Fruit fly (Drosophila melanogaster) whole organism, embryonic: ENCODE measurements around the gene Hpd.

ENCODE experiments used
- CG10979 ChIP-seq: fragments of 200-800 bp; sonication (Bioruptor generic); optimal IDR thresholded peaks from 2 replicates; lab custom pipeline; 2018; ENCODE audit warnings: missing biosample characterization, mild to moderate bottlenecking, missing genetic modification characterization, moderate library complexity
- CG11247 ChIP-seq: fragments of 200-800 bp; sonication (Bioruptor generic); IDR thresholded peaks from 2 replicates; pipeline ENCODE4 v1.3.6; 2022; ENCODE audit warnings: missing biosample characterization, missing genetic modification characterization
- CG11723 ChIP-seq: fragments of 200-800 bp; sonication (Bioruptor generic); optimal IDR thresholded peaks from 2 replicates; lab custom pipeline; 2017; ENCODE audit warnings: missing biosample characterization, mild to moderate bottlenecking, missing genetic modification characterization
- CG12071 ChIP-seq: fragments of 200-800 bp; sonication (Bioruptor generic); optimal IDR thresholded peaks from 3 replicates; lab custom pipeline; 2018; ENCODE audit warnings: missing biosample characterization, mild to moderate bottlenecking, missing genetic modification characterization
- CG13287 ChIP-seq: fragments of 200-800 bp; sonication (Bioruptor generic); IDR thresholded peaks from 2 replicates; pipeline ENCODE4 v1.3.6; 2022; ENCODE audit warnings: missing biosample characterization, missing genetic modification characterization; ENCODE audit not compliant: partially characterized antibody
- CG13624 ChIP-seq: fragments of 200-800 bp; sonication (Bioruptor generic); optimal IDR thresholded peaks from 2 replicates; lab custom pipeline; 2016; ENCODE audit warnings: missing biosample characterization, missing genetic modification characterization
- CG14050 ChIP-seq: fragments of 200-800 bp; sonication (Bioruptor generic); IDR thresholded peaks from 3 replicates; pipeline ENCODE4 v1.3.6; 2022; ENCODE audit warnings: missing biosample characterization, missing genetic modification characterization
- CG14710 ChIP-seq: fragments of 200-800 bp; sonication (Bioruptor generic); optimal IDR thresholded peaks from 3 replicates; lab custom pipeline; 2019; ENCODE audit warnings: missing biosample characterization, mild to moderate bottlenecking, missing genetic modification characterization, moderate library complexity
- CG14860 ChIP-seq: fragments of 200-800 bp; sonication (Bioruptor generic); IDR thresholded peaks from 3 replicates; pipeline ENCODE4 v1.3.6; 2022; ENCODE audit warnings: missing biosample characterization, missing genetic modification characterization; ENCODE audit not compliant: partially characterized antibody
- CG15479 ChIP-seq: fragments of 200-800 bp; sonication (Bioruptor generic); optimal IDR thresholded peaks from 3 replicates; lab custom pipeline; 2019; ENCODE audit warnings: missing biosample characterization, mild to moderate bottlenecking, missing genetic modification characterization, moderate library complexity
- CG16813 ChIP-seq: fragments of 200-800 bp; sonication (Bioruptor generic); IDR thresholded peaks from 3 replicates; pipeline ENCODE4 v1.3.6; 2022; ENCODE audit warnings: missing biosample characterization, missing genetic modification characterization; ENCODE audit not compliant: partially characterized antibody
- CG17829 ChIP-seq: fragments of 200-800 bp; optimal IDR thresholded peaks from 2 replicates; lab custom pipeline; 2019; ENCODE audit warnings: missing biosample characterization, mild to moderate bottlenecking, missing genetic modification characterization, moderate library complexity
- CG31441 ChIP-seq: fragments of 200-800 bp; sonication (Bioruptor generic); IDR thresholded peaks from 2 replicates; pipeline ENCODE4 v1.3.6; 2022; ENCODE audit warnings: missing biosample characterization, missing genetic modification characterization
- CG33557 ChIP-seq: fragments of 200-800 bp; sonication (Bioruptor generic); optimal IDR thresholded peaks from 2 replicates; lab custom pipeline; 2019; ENCODE audit warnings: missing biosample characterization, mild to moderate bottlenecking, missing genetic modification characterization, moderate library complexity
- CG34224 ChIP-seq: fragments of 200-800 bp; sonication (Bioruptor generic); IDR thresholded peaks from 3 replicates; pipeline ENCODE4 v1.3.6; 2022; ENCODE audit warnings: missing biosample characterization, missing genetic modification characterization; ENCODE audit not compliant: partially characterized antibody
- CG6272 ChIP-seq: fragments of 200-800 bp; sonication (Bioruptor generic); IDR thresholded peaks from 2 replicates; pipeline ENCODE4 v1.3.6; 2022; ENCODE audit warnings: missing biosample characterization, missing genetic modification characterization
- CG6791 ChIP-seq: fragments of 200-800 bp; sonication (Bioruptor generic); IDR thresholded peaks from 3 replicates; pipeline ENCODE4 v1.3.6; 2022; ENCODE audit warnings: missing biosample characterization, missing genetic modification characterization; ENCODE audit not compliant: partially characterized antibody
- CG7271 ChIP-seq: fragments of 200-800 bp; sonication (Bioruptor generic); optimal IDR thresholded peaks from 2 replicates; lab custom pipeline; 2018; ENCODE audit warnings: missing biosample characterization, mild to moderate bottlenecking, missing genetic modification characterization, moderate library complexity
- CG7357 ChIP-seq: fragments of 200-800 bp; sonication (Bioruptor generic); IDR thresholded peaks from 3 replicates; pipeline ENCODE4 v1.3.6; 2022; ENCODE audit warnings: missing biosample characterization, missing genetic modification characterization
- CG7839 ChIP-seq: fragments of 200-800 bp; sonication (Bioruptor generic); optimal IDR thresholded peaks from 3 replicates; lab custom pipeline; 2018; ENCODE audit warnings: missing biosample characterization, mild to moderate bottlenecking, missing genetic modification characterization, moderate library complexity
- D ChIP-seq, 2 experiments: fragments of 200-800 bp in 1 of 2; fragments of >200 bp in 1 of 2; sonication (Bioruptor generic) in 1 of 2; optimal IDR thresholded peaks; 2 replicates in 1 of 2; 3 replicates in 1 of 2; lab custom pipeline; 2017; ENCODE audit warnings: mild to moderate bottlenecking in 1 of 2, missing biosample characterization in 1 of 2, missing genetic modification characterization in 1 of 2, missing genetic modification reagents in 1 of 2
- D19A ChIP-seq: fragments of 200-800 bp; optimal IDR thresholded peaks from 3 replicates; lab custom pipeline; 2019; ENCODE audit warnings: missing biosample characterization, mild to moderate bottlenecking, missing genetic modification characterization, moderate library complexity
- Dek ChIP-seq: fragments of 200-800 bp; sonication (Bioruptor generic); optimal IDR thresholded peaks from 3 replicates; lab custom pipeline; 2019; ENCODE audit warnings: missing biosample characterization, mild to moderate bottlenecking, missing genetic modification characterization, moderate library complexity
- Ets97D ChIP-seq: fragments of 200-800 bp; sonication (Bioruptor generic); optimal IDR thresholded peaks from 3 replicates; lab custom pipeline; 2016; ENCODE audit warnings: missing biosample characterization, missing genetic modification characterization
- Fer1 ChIP-seq: fragments of 200-800 bp; sonication (Bioruptor generic); optimal IDR thresholded peaks from 2 replicates; lab custom pipeline; 2017; ENCODE audit warnings: missing biosample characterization, mild to moderate bottlenecking, missing genetic modification characterization
- Hey ChIP-seq: fragments of 200-800 bp; sonication (Bioruptor generic); optimal IDR thresholded peaks from 3 replicates; lab custom pipeline; 2018; ENCODE audit warnings: missing biosample characterization, mild to moderate bottlenecking, missing genetic modification characterization
- HmgD ChIP-seq: fragments of 200-800 bp; sonication (Bioruptor generic); optimal IDR thresholded peaks from 3 replicates; lab custom pipeline; 2016; ENCODE audit warnings: missing biosample characterization, missing genetic modification characterization
- Med ChIP-seq: fragments of 200-800 bp; sonication (Bioruptor generic); peaks from one replicate; lab custom pipeline; 2016; ENCODE audit warnings: missing biosample characterization, missing genetic modification characterization, mild to moderate bottlenecking, inconsistent platforms, moderate library complexity
- NC2β ChIP-seq: fragments of 200-800 bp; sonication (Bioruptor generic); optimal IDR thresholded peaks from 2 replicates; lab custom pipeline; 2016; ENCODE audit warnings: missing biosample characterization, missing genetic modification characterization
- Sox102F ChIP-seq: fragments of 200-800 bp; sonication (Bioruptor generic); optimal IDR thresholded peaks from 2 replicates; lab custom pipeline; 2018; ENCODE audit warnings: missing biosample characterization, mild to moderate bottlenecking, missing genetic modification characterization, moderate library complexity
- Sry-β ChIP-seq: fragments of 200-800 bp; sonication (Bioruptor generic); optimal IDR thresholded peaks from 2 replicates; lab custom pipeline; 2018; ENCODE audit warnings: missing biosample characterization, mild to moderate bottlenecking, missing genetic modification characterization, moderate library complexity
- abd-A ChIP-seq: fragments of 200-800 bp; sonication (Bioruptor generic); optimal IDR thresholded peaks from 3 replicates; lab custom pipeline; 2019; ENCODE audit warnings: missing biosample characterization, mild to moderate bottlenecking, missing genetic modification characterization, moderate library complexity
- cad ChIP-seq: fragments of >200 bp; optimal IDR thresholded peaks from 2 replicates; lab custom pipeline; 2017; ENCODE audit warnings: missing biosample characterization, missing genetic modification characterization
- dm ChIP-seq: fragments of 200-800 bp; sonication (Bioruptor generic); optimal IDR thresholded peaks from 3 replicates; lab custom pipeline; 2016; ENCODE audit warnings: missing biosample characterization, missing genetic modification characterization
- fd102C ChIP-seq: fragments of 200-800 bp; sonication (Bioruptor generic); optimal IDR thresholded peaks from 2 replicates; lab custom pipeline; 2018; ENCODE audit warnings: missing biosample characterization, mild to moderate bottlenecking, missing genetic modification characterization, moderate library complexity
- fru ChIP-seq: fragments of >200 bp; optimal IDR thresholded peaks from 2 replicates; lab custom pipeline; 2017
- gcm ChIP-seq: fragments of 200-800 bp; sonication (Bioruptor generic); optimal IDR thresholded peaks from 2 replicates; lab custom pipeline; 2019; ENCODE audit warnings: missing biosample characterization, mild to moderate bottlenecking, missing genetic modification characterization, moderate library complexity
- gsb-n ChIP-seq: fragments of 200-800 bp; sonication (Bioruptor generic); optimal IDR thresholded peaks from 3 replicates; lab custom pipeline; 2018; ENCODE audit warnings: missing biosample characterization, mild to moderate bottlenecking, missing genetic modification characterization
- hth ChIP-seq: fragments of >200 bp; optimal IDR thresholded peaks from 2 replicates; lab custom pipeline; 2017; ENCODE audit warnings: inconsistent platforms
- lbe ChIP-seq: fragments of 200-800 bp; sonication (Bioruptor generic); optimal IDR thresholded peaks from 2 replicates; lab custom pipeline; 2016; ENCODE audit warnings: missing biosample characterization, mild to moderate bottlenecking, missing genetic modification characterization
- lmd ChIP-seq: fragments of 200-800 bp; sonication (Bioruptor generic); IDR thresholded peaks from 2 replicates; pipeline ENCODE4 v1.3.6; 2022; ENCODE audit warnings: missing biosample characterization, missing genetic modification characterization
- nerfin-1 ChIP-seq: fragments of 200-800 bp; sonication (Bioruptor generic); optimal IDR thresholded peaks from 3 replicates; lab custom pipeline; 2019; ENCODE audit warnings: missing biosample characterization, mild to moderate bottlenecking, missing genetic modification characterization, moderate library complexity
- psq ChIP-seq: fragments of 200-800 bp; sonication (Bioruptor generic); optimal IDR thresholded peaks from 2 replicates; lab custom pipeline; 2017; ENCODE audit warnings: missing biosample characterization, missing genetic modification characterization
- stwl ChIP-seq: fragments of 200-800 bp; sonication (Bioruptor generic); optimal IDR thresholded peaks from 3 replicates; lab custom pipeline; 2018; ENCODE audit warnings: missing biosample characterization, mild to moderate bottlenecking, missing genetic modification characterization, moderate library complexity
- unc-4 ChIP-seq: fragments of 200-800 bp; sonication (Bioruptor generic); IDR thresholded peaks from 2 replicates; pipeline ENCODE4 v1.3.6; 2022; ENCODE audit warnings: missing biosample characterization, missing genetic modification characterization; ENCODE audit not compliant: partially characterized antibody
- yki ChIP-seq: fragments of >200 bp; optimal IDR thresholded peaks from 3 replicates; lab custom pipeline; 2018
- zfh1 ChIP-seq: fragments of 200-800 bp; sonication (Bioruptor generic); IDR thresholded peaks from 3 replicates; pipeline ENCODE4 v1.3.6; 2022; ENCODE audit warnings: missing biosample characterization, missing genetic modification characterization

Gene Hpd

dm6 chr3L:20402665-20403492 lies 36.8 kb downstream of the Hpd start (continued):
- peak; percentile 75 for TF ChIP-seq zfh1 (GFP tag; lab: Robert Waterston, UW)
- no peak for TF ChIP-seq Sox102F (GFP tag; lab: Kevin White, UChicago)
- TF ChIP-seq Hey (tag; lab: Kevin White, UChicago) = no peak
- no peak for TF ChIP-seq Ets97D
- TF ChIP-seq CG6791 (GFP tag; lab: Robert Waterston, UW) = 0 out of 3 replicates have a peak, but pooled peaks have one; percentile 36
- TF ChIP-seq CG31441 (GFP tag; lab: Robert Waterston, UW) = peak; percentile 56
- peak; percentile 54 for TF ChIP-seq Med (GFP tag; lab: Kevin White, UChicago)
- TF ChIP-seq lmd (GFP tag; lab: Robert Waterston, UW) = peak; percentile 28; the same call in 1 of the 2 replicates
- peak; percentile 73 for TF ChIP-seq CG14710 (tag; lab: Kevin White, UChicago)
- peak; percentile 43 for TF ChIP-seq CG7839 (tag; lab: Kevin White, UChicago)
- TF ChIP-seq stwl (tag; lab: Kevin White, UChicago) = peak; percentile 19
- TF ChIP-seq lbe (GFP tag; lab: Kevin White, UChicago) = peak; percentile 54
- no peak for TF ChIP-seq CG14050 (GFP tag; lab: Robert Waterston, UW)
- TF ChIP-seq CG17829 = peak; percentile 66
- TF ChIP-seq cad (GFP tag; lab: Kevin White, UChicago) = peak; percentile 64
- TF ChIP-seq fd102C (GFP tag; lab: Kevin White, UChicago) = peak; percentile 84
- no peak for TF ChIP-seq psq (GFP tag; lab: Kevin White, UChicago)
- peak; percentile 47 for TF ChIP-seq gsb-n (tag; lab: Kevin White, UChicago)
- TF ChIP-seq gcm (GFP tag; lab: Kevin White, UChicago) = peak; percentile 66
- peak; percentile 80 for TF ChIP-seq CG7271
- TF ChIP-seq D19A (tag; lab: Kevin White, UChicago) = peak; percentile 9
- peak; percentile 78 for TF ChIP-seq CG10979
- peak; percentile 100 for TF ChIP-seq CG15479
- TF ChIP-seq CG13624 = no peak
- TF ChIP-seq NC2β (GFP tag; lab: Kevin White, UChicago) = peak; percentile 51
- peak; percentile 43 for TF ChIP-seq CG33557 (GFP tag; lab: Kevin White, UChicago)
- no peak for TF ChIP-seq CG6272 (GFP tag; lab: Robert Waterston, UW)
- no peak for TF ChIP-seq fru (lab: Kevin White, UChicago)
- TF ChIP-seq D (optimal IDR thresholded peaks at IDR 0.05; lab: Kevin White, UChicago) = peak; percentile 47
- TF ChIP-seq D (GFP tag; optimal IDR thresholded peaks at IDR 0.05; lab: Kevin White, UChicago) = peak; percentile 8
- TF ChIP-seq CG16813 (GFP tag; lab: Robert Waterston, UW) = no peak
- TF ChIP-seq, all 482 proteins: peak for 104

dm6 chr3L:20401026-20401912 lies 38.4 kb downstream of the Hpd start, which contains the start of gene trbl:
trbl (minus strand) TSS chr3L:20401609.
- TF ChIP-seq CG11247 (no peak), unc-4 (GFP tag; lab: Robert Waterston, UW) (peak; percentile 58), HmgD (GFP tag; lab: Kevin White, UChicago) (peak; percentile 58), CG11723 (GFP tag; lab: Kevin White, UChicago) (peak; percentile 25), CG34224 (GFP tag; lab: Robert Waterston, UW) (peak; percentile 78), CG7357 (GFP tag; lab: Robert Waterston, UW) (no peak), yki (lab: Kevin White, UChicago) (peak; percentile 92), CG13287 (GFP tag; lab: Robert Waterston, UW) (peak; percentile 70), CG12071 (GFP tag; lab: Kevin White, UChicago) (peak; percentile 58), Fer1 (peak; percentile 74), nerfin-1 (peak; percentile 100), Sry-β (no peak), CG14860 (GFP tag; lab: Robert Waterston, UW) (peak; percentile 75), Dek (no peak), abd-A (tag; lab: Kevin White, UChicago) (peak; percentile 2), dm (peak; percentile 65), hth (no peak)
